Fruit fly (Drosophila melanogaster) whole organism, embryonic: ENCODE measurements around the gene CG1635.

Source experiments
- Adf1 ChIP-seq: fragments of 200-800 bp; sonication (Bioruptor generic); IDR thresholded peaks from 2 replicates; pipeline ENCODE4 v1.3.6; 2022; ENCODE audit warnings: missing biosample characterization, missing genetic modification characterization
- Antp ChIP-seq: fragments of 200-800 bp; sonication (Bioruptor generic); optimal IDR thresholded peaks from 3 replicates; lab custom pipeline; 2016; ENCODE audit warnings: missing biosample characterization, missing genetic modification characterization
- Asciz ChIP-seq: fragments of 200-800 bp; sonication (Bioruptor generic); optimal IDR thresholded peaks from 2 replicates; lab custom pipeline; 2017; ENCODE audit warnings: missing biosample characterization, mild to moderate bottlenecking, missing genetic modification characterization, missing genetic modification reagents
- Atf6 ChIP-seq: fragments of 200-800 bp; sonication (Bioruptor generic); IDR thresholded peaks from 2 replicates; pipeline ENCODE4 v1.3.6; 2022; ENCODE audit warnings: missing biosample characterization, missing genetic modification characterization
- CG10147 ChIP-seq: fragments of 200-800 bp; sonication (Bioruptor generic); optimal IDR thresholded peaks from 2 replicates; lab custom pipeline; 2019; ENCODE audit warnings: missing biosample characterization, mild to moderate bottlenecking, missing genetic modification characterization, moderate library complexity
- CG10366 ChIP-seq: fragments of 200-800 bp; sonication (Bioruptor generic); IDR thresholded peaks from 2 replicates; pipeline ENCODE4 v1.3.6; 2022; ENCODE audit warnings: missing biosample characterization, missing genetic modification characterization
- CG10959 ChIP-seq: fragments of 200-800 bp; sonication (Bioruptor generic); IDR thresholded peaks from 2 replicates; pipeline ENCODE4 v1.3.6; 2022; ENCODE audit warnings: missing biosample characterization, missing genetic modification characterization
- CG12219 ChIP-seq: fragments of 200-800 bp; sonication (Bioruptor generic); optimal IDR thresholded peaks from 3 replicates; lab custom pipeline; 2018; ENCODE audit warnings: missing biosample characterization, mild to moderate bottlenecking, missing genetic modification characterization
- CG13296 ChIP-seq: fragments of 200-800 bp; sonication (Bioruptor generic); optimal IDR thresholded peaks from 3 replicates; lab custom pipeline; 2018; ENCODE audit warnings: missing biosample characterization, mild to moderate bottlenecking, missing genetic modification characterization
- CG15011 ChIP-seq: fragments of 200-800 bp; sonication (Bioruptor generic); optimal IDR thresholded peaks from 3 replicates; lab custom pipeline; 2018; ENCODE audit warnings: missing biosample characterization, mild to moderate bottlenecking, missing genetic modification characterization
- CG1603 ChIP-seq: fragments of 200-800 bp; sonication (Bioruptor generic); optimal IDR thresholded peaks from 2 replicates; lab custom pipeline; 2019; ENCODE audit warnings: missing biosample characterization, mild to moderate bottlenecking, missing genetic modification characterization, moderate library complexity
- CG16813 ChIP-seq: fragments of 200-800 bp; sonication (Bioruptor generic); IDR thresholded peaks from 3 replicates; pipeline ENCODE4 v1.3.6; 2022; ENCODE audit warnings: missing biosample characterization, missing genetic modification characterization; ENCODE audit not compliant: partially characterized antibody
- CG17568 ChIP-seq: fragments of 200-800 bp; sonication (Bioruptor generic); optimal IDR thresholded peaks from 2 replicates; lab custom pipeline; 2018; ENCODE audit warnings: missing biosample characterization, mild to moderate bottlenecking, missing genetic modification characterization, moderate library complexity
- CG17612 ChIP-seq: fragments of 200-800 bp; sonication (Bioruptor generic); IDR thresholded peaks from 2 replicates; pipeline ENCODE4 v1.3.6; 2022; ENCODE audit warnings: missing biosample characterization, missing genetic modification characterization
- CG18262 ChIP-seq: fragments of 200-800 bp; optimal IDR thresholded peaks from 3 replicates; lab custom pipeline; 2019; ENCODE audit warnings: missing biosample characterization, mild to moderate bottlenecking, missing genetic modification characterization, moderate library complexity
- CG2120 ChIP-seq: fragments of 200-800 bp; sonication (Bioruptor generic); optimal IDR thresholded peaks from 3 replicates; lab custom pipeline; 2016; ENCODE audit warnings: missing biosample characterization, missing genetic modification characterization
- CG42726 ChIP-seq: fragments of 200-800 bp; sonication (Bioruptor generic); IDR thresholded peaks from 2 replicates; pipeline ENCODE4 v1.3.6; 2022; ENCODE audit warnings: missing biosample characterization, missing genetic modification characterization; ENCODE audit not compliant: partially characterized antibody
- CG4424 ChIP-seq: fragments of 200-800 bp; sonication (Bioruptor generic); optimal IDR thresholded peaks from 3 replicates; lab custom pipeline; 2016; ENCODE audit warnings: missing biosample characterization, missing genetic modification characterization
- CG5245 ChIP-seq: fragments of 200-800 bp; sonication (Bioruptor generic); optimal IDR thresholded peaks from 3 replicates; lab custom pipeline; 2016; ENCODE audit warnings: missing biosample characterization, missing genetic modification characterization
- CG6272 ChIP-seq: fragments of 200-800 bp; sonication (Bioruptor generic); IDR thresholded peaks from 2 replicates; pipeline ENCODE4 v1.3.6; 2022; ENCODE audit warnings: missing biosample characterization, missing genetic modification characterization
- CG6689 ChIP-seq: fragments of 200-800 bp; sonication (Bioruptor generic); IDR thresholded peaks from 2 replicates; pipeline ENCODE4 v1.3.6; 2022; ENCODE audit warnings: missing biosample characterization, missing genetic modification characterization
- CG6854 ChIP-seq: fragments of 200-800 bp; sonication (Bioruptor generic); optimal IDR thresholded peaks from 3 replicates; lab custom pipeline; 2017; ENCODE audit warnings: missing biosample characterization, mild to moderate bottlenecking, missing genetic modification characterization
- CG8290 ChIP-seq, 3 experiments: fragments of 200-800 bp; sonication (Bioruptor generic); optimal IDR thresholded peaks; 2 replicates each; lab custom pipeline; 2016 to 2019; ENCODE audit warnings: missing biosample characterization in 3 of 3, missing genetic modification characterization in 3 of 3, mild to moderate bottlenecking in 2 of 3, moderate library complexity in 1 of 3
- CHES-1-like ChIP-seq: fragments of 200-800 bp; sonication (Bioruptor generic); optimal IDR thresholded peaks from 2 replicates; lab custom pipeline; 2016; ENCODE audit warnings: missing biosample characterization, missing genetic modification characterization
- CrebB ChIP-seq: fragments of 200-800 bp; sonication (Bioruptor generic); optimal IDR thresholded peaks from 3 replicates; lab custom pipeline; 2018; ENCODE audit warnings: missing biosample characterization, mild to moderate bottlenecking, missing genetic modification characterization
- D19B ChIP-seq: fragments of 200-800 bp; sonication (Bioruptor generic); optimal IDR thresholded peaks from 2 replicates; lab custom pipeline; 2017; ENCODE audit warnings: missing biosample characterization, mild to moderate bottlenecking, missing genetic modification characterization
- Dip3 ChIP-seq: fragments of 200-800 bp; sonication (Bioruptor generic); optimal IDR thresholded peaks from 3 replicates; lab custom pipeline; 2016; ENCODE audit warnings: missing biosample characterization, missing genetic modification characterization
- Gug ChIP-seq: fragments of 200-800 bp; sonication (Bioruptor generic); IDR thresholded peaks from 4 replicates; pipeline ENCODE4 v1.3.6; 2022; ENCODE audit warnings: missing biosample characterization, missing genetic modification characterization
- HLH3B ChIP-seq: fragments of 200-800 bp; sonication (Bioruptor generic); IDR thresholded peaks from 2 replicates; pipeline ENCODE4 v1.3.6; 2022; ENCODE audit warnings: missing biosample characterization, missing genetic modification characterization
- HLH4C ChIP-seq: fragments of 200-800 bp; sonication (Bioruptor generic); IDR thresholded peaks from 3 replicates; pipeline ENCODE4 v1.3.6; 2022; ENCODE audit warnings: missing biosample characterization, missing genetic modification characterization; ENCODE audit not compliant: partially characterized antibody
- MBD-R2 ChIP-seq: fragments of 200-800 bp; sonication (Bioruptor generic); IDR thresholded peaks from 2 replicates; pipeline ENCODE4 v1.3.6; 2022; ENCODE audit warnings: missing biosample characterization, missing genetic modification characterization
- Nf-YB ChIP-seq: fragments of 200-800 bp; sonication (Bioruptor generic); optimal IDR thresholded peaks from 3 replicates; lab custom pipeline; 2019; ENCODE audit warnings: missing biosample characterization, mild to moderate bottlenecking, missing genetic modification characterization, moderate library complexity
- Scr ChIP-seq: fragments of 200-800 bp; sonication (Bioruptor generic); IDR thresholded peaks from 2 replicates; pipeline ENCODE4 v1.3.6; 2022; ENCODE audit warnings: missing biosample characterization, missing genetic modification characterization; ENCODE audit not compliant: partially characterized antibody
- bab2 ChIP-seq: fragments of 200-800 bp; sonication (Bioruptor generic); optimal IDR thresholded peaks from 2 replicates; lab custom pipeline; 2016; ENCODE audit warnings: missing biosample characterization, missing genetic modification characterization
- cg ChIP-seq: fragments of 200-800 bp; sonication (Bioruptor generic); optimal IDR thresholded peaks from 3 replicates; lab custom pipeline; 2019; ENCODE audit warnings: missing biosample characterization, mild to moderate bottlenecking, missing genetic modification characterization, moderate library complexity
- esg ChIP-seq: fragments of 200-800 bp; sonication (Bioruptor generic); conservative IDR thresholded peaks from 2 replicates; pipeline ENCODE4 v1.3.6; 2022; ENCODE audit warnings: missing biosample characterization, missing genetic modification characterization
- eve ChIP-seq, 2 experiments: fragments of >200 bp; optimal IDR thresholded peaks; 2 replicates each; lab custom pipeline; 2017; ENCODE audit warnings: missing biosample characterization in 2 of 2, missing genetic modification characterization in 2 of 2
- fd64A ChIP-seq: fragments of 200-800 bp; sonication (Bioruptor generic); optimal IDR thresholded peaks from 3 replicates; lab custom pipeline; 2018; ENCODE audit warnings: missing biosample characterization, mild to moderate bottlenecking, missing genetic modification characterization
- fru ChIP-seq: fragments of >200 bp; optimal IDR thresholded peaks from 2 replicates; lab custom pipeline; 2017
- ind ChIP-seq: fragments of 200-800 bp; sonication (Bioruptor generic); optimal IDR thresholded peaks from 3 replicates; lab custom pipeline; 2016; ENCODE audit warnings: missing biosample characterization, missing genetic modification characterization
- insv ChIP-seq, 2 experiments: fragments of 200-800 bp; sonication (Bioruptor generic); optimal IDR thresholded peaks; 3 replicates each; lab custom pipeline; 2016 to 2018; ENCODE audit warnings: missing biosample characterization in 2 of 2, missing genetic modification characterization in 2 of 2
- kah ChIP-seq: fragments of 200-800 bp; sonication (Bioruptor generic); optimal IDR thresholded peaks from 2 replicates; lab custom pipeline; 2018; ENCODE audit warnings: missing biosample characterization, mild to moderate bottlenecking, missing genetic modification characterization
- mld ChIP-seq: fragments of 200-800 bp; sonication (Bioruptor generic); IDR thresholded peaks from 3 replicates; pipeline ENCODE4 v1.3.6; 2022; ENCODE audit warnings: missing biosample characterization, missing genetic modification characterization; ENCODE audit not compliant: partially characterized antibody
- nau ChIP-seq: fragments of 200-800 bp; sonication (Bioruptor generic); optimal IDR thresholded peaks from 3 replicates; lab custom pipeline; 2017; ENCODE audit warnings: missing biosample characterization, mild to moderate bottlenecking, missing genetic modification characterization, missing genetic modification reagents
- org-1 ChIP-seq: fragments of 200-800 bp; sonication (Bioruptor generic); optimal IDR thresholded peaks from 2 replicates; lab custom pipeline; 2017; ENCODE audit warnings: missing biosample characterization, missing genetic modification characterization
- peb ChIP-seq: fragments of 200-800 bp; sonication (Bioruptor generic); IDR thresholded peaks from 2 replicates; pipeline ENCODE4 v1.3.6; 2022; ENCODE audit warnings: missing biosample characterization, missing genetic modification characterization
- pfk ChIP-seq: fragments of 200-800 bp; sonication (Bioruptor generic); optimal IDR thresholded peaks from 2 replicates; lab custom pipeline; 2018; ENCODE audit warnings: missing biosample characterization, mild to moderate bottlenecking, missing genetic modification characterization, moderate library complexity
- pho ChIP-seq: fragments of 200-800 bp; sonication (Bioruptor generic); optimal IDR thresholded peaks from 2 replicates; lab custom pipeline; 2016; ENCODE audit warnings: missing biosample characterization, missing genetic modification characterization
- phol ChIP-seq: fragments of 200-800 bp; sonication (Bioruptor generic); optimal IDR thresholded peaks from 3 replicates; lab custom pipeline; 2018; ENCODE audit warnings: missing biosample characterization, mild to moderate bottlenecking, missing genetic modification characterization, moderate library complexity
- psq ChIP-seq: fragments of 200-800 bp; sonication (Bioruptor generic); optimal IDR thresholded peaks from 2 replicates; lab custom pipeline; 2017; ENCODE audit warnings: missing biosample characterization, missing genetic modification characterization
- sens ChIP-seq: fragments of 200-800 bp; sonication (Bioruptor generic); peaks from one replicate; lab custom pipeline; 2016; ENCODE audit warnings: missing biosample characterization, missing genetic modification characterization
- tap ChIP-seq: fragments of 200-800 bp; optimal IDR thresholded peaks from 3 replicates; lab custom pipeline; 2019; ENCODE audit warnings: missing biosample characterization, mild to moderate bottlenecking, missing genetic modification characterization, moderate library complexity

CG1635 gene

dm6 chr3R:31603655-31604054, 15.2 kb downstream of the CG1635 start (continued):
- TF ChIP-seq CG42726 (GFP tag; lab: Robert Waterston, UW) (no peak), psq (GFP tag; lab: Kevin White, UChicago) (no peak), D19B (GFP tag; lab: Kevin White, UChicago) (no peak), pho (GFP tag; lab: Kevin White, UChicago) (no peak), Adf1 (GFP tag; lab: Robert Waterston, UW) (no peak), CG10147 (GFP tag; lab: Kevin White, UChicago) (peak; percentile 24), bab2 (GFP tag; lab: Kevin White, UChicago) (no peak), CG17612 (GFP tag; lab: Robert Waterston, UW) (no peak), CHES-1-like (GFP tag; lab: Kevin White, UChicago) (no peak), mld (no peak), CG6854 (GFP tag; lab: Kevin White, UChicago) (no peak), CG5245 (no peak), peb (GFP tag; lab: Robert Waterston, UW) (no peak), CG6689 (GFP tag; lab: Robert Waterston, UW) (no peak), phol (tag; lab: Kevin White, UChicago) (no peak), CG1603 (tag; lab: Kevin White, UChicago) (no peak), MBD-R2 (GFP tag; lab: Robert Waterston, UW) (no peak), CG4424 (GFP tag; lab: Kevin White, UChicago) (no peak), CG13296 (GFP tag; lab: Kevin White, UChicago) (peak; percentile 18), CrebB (tag; lab: Kevin White, UChicago) (peak; percentile 4), insv (GFP tag; optimal IDR thresholded peaks at IDR 0.05; lab: Kevin White, UChicago) (no peak), CG12219 (GFP tag; lab: Kevin White, UChicago) (peak; percentile 4), HLH4C (GFP tag; lab: Robert Waterston, UW) (no peak), Atf6 (GFP tag; lab: Robert Waterston, UW) (no peak), tap (tag; lab: Kevin White, UChicago) (no peak), Nf-YB (GFP tag; lab: Kevin White, UChicago) (no peak), CG16813 (GFP tag; lab: Robert Waterston, UW) (no peak), nau (GFP tag; lab: Kevin White, UChicago) (peak; percentile 28), esg (GFP tag; lab: Robert Waterston, UW) (no peak), pfk (GFP tag; lab: Kevin White, UChicago) (peak; percentile 44), org-1 (GFP tag; lab: Kevin White, UChicago) (peak; percentile 38), CG10959 (no peak), ind (GFP tag; lab: Kevin White, UChicago) (no peak), sens (GFP tag; lab: Kevin White, UChicago) (peak; percentile 49), Dip3 (no peak), CG8290 (GFP tag; optimal IDR thresholded peaks at IDR 0.05; lab: Kevin White, UChicago) (no peak), CG8290 (tag; optimal IDR thresholded peaks at IDR 0.05; lab: Kevin White, UChicago) (peak in 1 of 2 experiments; percentile 31), cg (GFP tag; lab: Kevin White, UChicago) (no peak), fd64A (peak; percentile 57), CG15011 (GFP tag; lab: Kevin White, UChicago) (no peak), eve (GFP tag; optimal IDR thresholded peaks at IDR 0.05; lab: Kevin White, UChicago) (no peak), CG6272 (no peak), CG17568 (GFP tag; lab: Kevin White, UChicago) (peak; percentile 41), CG2120 (GFP tag; lab: Kevin White, UChicago) (no peak), HLH3B (GFP tag; lab: Robert Waterston, UW) (peak; percentile 18; the same call in 1 of the 2 replicates), CG10366 (GFP tag; lab: Robert Waterston, UW) (no peak), kah (GFP tag; lab: Kevin White, UChicago) (no peak), Asciz (GFP tag; lab: Kevin White, UChicago) (peak; percentile 7), Gug (GFP tag; lab: Robert Waterston, UW) (no peak), fru (lab: Kevin White, UChicago) (no peak), Antp (GFP tag; lab: Kevin White, UChicago) (no peak), Scr (GFP tag; lab: Robert Waterston, UW) (no peak), CG18262 (tag; lab: Kevin White, UChicago) (no peak)
